Worm (Caenorhabditis elegans): Measurements from ENCODE around the gene Y9C9A.16.

ce11 chrIV:5012241-5012640, 36.3 kb upstream of the Y9C9A.16 start, which contains the start of gene srm-1:
- TF ChIP-seq him-1 (tag; optimal IDR thresholded peaks at IDR 0.05) (no peak), dao-5 (tag; optimal IDR thresholded peaks at IDR 0.05) (no peak), W03F9.2 (tag; optimal IDR thresholded peaks at IDR 0.05) (no peak)

Data from whole organism, L4/young adult.